Worm (Caenorhabditis elegans) whole organism, young adult: Measurements from ENCODE around the gene nhr-210.

Experiments used
- B0261.1 ChIP-seq: sonication (generic microtip); optimal IDR thresholded peaks from 2 replicates; lab custom pipeline; 2016; ENCODE audit warnings: mild to moderate bottlenecking, missing genetic modification characterization, moderate library complexity, missing compliant biosample characterization
- C06A6.2 ChIP-seq: fragments of 200-800 bp; sonication (Bioruptor generic); conservative IDR thresholded peaks from 2 replicates; pipeline ENCODE4 v1.3.6; 2022; ENCODE audit warnings: missing genetic modification characterization, missing compliant biosample characterization
- D2030.7 ChIP-seq: fragments of 200-800 bp; sonication (Bioruptor generic); IDR thresholded peaks from 2 replicates; pipeline ENCODE4 v1.3.6; 2022; ENCODE audit warnings: missing genetic modification reagents, missing genetic modification characterization, missing compliant biosample characterization
- F37B4.10 ChIP-seq: fragments of 200-800 bp; sonication (Bioruptor generic); IDR thresholded peaks from 2 replicates; pipeline ENCODE4 v1.3.6; 2022; ENCODE audit warnings: missing genetic modification characterization, missing compliant biosample characterization
- F57A8.1 ChIP-seq: fragments of 200-800 bp; sonication (Bioruptor generic); optimal IDR thresholded peaks from 2 replicates; lab custom pipeline; 2018; ENCODE audit warnings: mild to moderate bottlenecking, missing genetic modification characterization, moderate library complexity, missing compliant biosample characterization
- K11D2.4 ChIP-seq: fragments of 200-800 bp; sonication (Bioruptor generic); IDR thresholded peaks from 2 replicates; pipeline ENCODE4 v1.3.6; 2022; ENCODE audit warnings: missing genetic modification reagents, missing genetic modification characterization, missing compliant biosample characterization
- K12H6.12 ChIP-seq: fragments of 200-800 bp; sonication (Bioruptor generic); optimal IDR thresholded peaks from 2 replicates; lab custom pipeline; 2018; ENCODE audit warnings: mild to moderate bottlenecking, missing genetic modification characterization, missing compliant biosample characterization
- Y53F4B.3 ChIP-seq: fragments of 200-800 bp; sonication (Bioruptor generic); IDR thresholded peaks from 2 replicates; pipeline ENCODE4 v1.3.6; 2022; ENCODE audit warnings: missing genetic modification reagents, missing genetic modification characterization, missing compliant biosample characterization
- Y53G8AR.9 ChIP-seq: fragments of 200-800 bp; sonication (Bioruptor generic); conservative IDR thresholded peaks from 2 replicates; pipeline ENCODE4 v1.3.6; 2022; ENCODE audit warnings: missing genetic modification reagents, missing genetic modification characterization, missing compliant biosample characterization
- Y67H2A.10 ChIP-seq: fragments of 200-800 bp; sonication (Bioruptor generic); conservative IDR thresholded peaks from 2 replicates; pipeline ENCODE4 v1.3.6; 2022; ENCODE audit warnings: missing genetic modification reagents, missing genetic modification characterization, missing compliant biosample characterization
- Y79H2A.3 ChIP-seq: fragments of 200-800 bp; sonication (Bioruptor generic); conservative IDR thresholded peaks from 2 replicates; pipeline ENCODE4 v1.3.6; 2022; ENCODE audit warnings: missing genetic modification reagents, missing genetic modification characterization, missing compliant biosample characterization
- Y95B8A.8 ChIP-seq: fragments of 200-800 bp; sonication (Bioruptor generic); IDR thresholded peaks from 2 replicates; pipeline ENCODE4 v1.3.6; 2022; ENCODE audit warnings: missing genetic modification reagents, missing genetic modification characterization, missing compliant biosample characterization
- ama-1 ChIP-seq, 3 experiments: fragments of 150-350 bp in 1 of 3; sonication (generic microtip) in 2 of 3; optimal IDR thresholded peaks; 2 replicates each; lab custom pipeline; 2014 to 2018; ENCODE audit warnings: missing biosample characterization in 2 of 3, missing genetic modification characterization in 2 of 3, missing genetic modification reagents in 2 of 3
- aptf-3 ChIP-seq: fragments of 200-800 bp; sonication (Bioruptor generic); IDR thresholded peaks from 2 replicates; pipeline ENCODE4 v1.3.6; 2022; ENCODE audit warnings: missing genetic modification characterization, missing compliant biosample characterization
- atf-7 ChIP-seq: sonication (generic microtip); optimal IDR thresholded peaks from 2 replicates; lab custom pipeline; 2017; ENCODE audit warnings: mild to moderate bottlenecking, missing genetic modification characterization, missing compliant biosample characterization
- athp-1 ChIP-seq: sonication (generic microtip); optimal IDR thresholded peaks from 2 replicates; lab custom pipeline; 2017; ENCODE audit warnings: mild to moderate bottlenecking, missing genetic modification characterization, missing compliant biosample characterization
- attf-3 ChIP-seq: fragments of 200-800 bp; sonication (Bioruptor generic); conservative IDR thresholded peaks from 2 replicates; pipeline ENCODE4 v1.3.6; 2022; ENCODE audit warnings: missing genetic modification reagents, missing genetic modification characterization, missing compliant biosample characterization
- attf-5 ChIP-seq: fragments of 200-800 bp; sonication (Bioruptor generic); optimal IDR thresholded peaks from 2 replicates; lab custom pipeline; 2018; ENCODE audit warnings: mild to moderate bottlenecking, missing genetic modification characterization, missing compliant biosample characterization
- bed-1 ChIP-seq: fragments of 200-800 bp; sonication (Bioruptor generic); IDR thresholded peaks from 2 replicates; pipeline ENCODE4 v1.3.6; 2022; ENCODE audit warnings: missing genetic modification reagents, missing genetic modification characterization, missing compliant biosample characterization
- cebp-1 ChIP-seq, 2 experiments: fragments of 200-800 bp in 1 of 2; sonication (Bioruptor generic) in 1 of 2; sonication (generic microtip) in 1 of 2; IDR thresholded peaks in 1 of 2; optimal IDR thresholded peaks in 1 of 2; 2 replicates each; pipeline versions ENCODE4 v1.3.6 to Lab custom; 2017 to 2022; ENCODE audit warnings: missing compliant biosample characterization in 2 of 2, missing genetic modification characterization in 2 of 2, mild to moderate bottlenecking in 1 of 2, missing genetic modification reagents in 1 of 2, moderate library complexity in 1 of 2
- ceh-91 ChIP-seq: fragments of 200-800 bp; sonication (Bioruptor generic); IDR thresholded peaks from 2 replicates; pipeline ENCODE4 v1.3.6; 2022; ENCODE audit warnings: missing genetic modification reagents, missing genetic modification characterization, missing compliant biosample characterization
- die-1 ChIP-seq: sonication (generic microtip); optimal IDR thresholded peaks from 2 replicates; lab custom pipeline; 2016; ENCODE audit warnings: missing genotype, mild to moderate bottlenecking, missing genetic modification characterization, missing compliant biosample characterization
- dox-1 ChIP-seq: fragments of 200-800 bp; sonication (Bioruptor generic); IDR thresholded peaks from 2 replicates; pipeline ENCODE4 v1.3.6; 2022; ENCODE audit warnings: missing genetic modification reagents, missing genetic modification characterization, missing compliant biosample characterization
- egl-18 ChIP-seq: fragments of 200-800 bp; sonication (Bioruptor generic); IDR thresholded peaks from 2 replicates; pipeline ENCODE4 v1.3.6; 2022; ENCODE audit warnings: missing genetic modification reagents, missing genetic modification characterization, missing compliant biosample characterization
- fkh-3 ChIP-seq: sonication (generic microtip); optimal IDR thresholded peaks from 2 replicates; lab custom pipeline; 2016; ENCODE audit warnings: mild to moderate bottlenecking, missing genetic modification characterization, missing compliant biosample characterization
- him-1 ChIP-seq: sonication (generic microtip); optimal IDR thresholded peaks from 2 replicates; lab custom pipeline; 2016; ENCODE audit warnings: missing genotype, missing genetic modification reagents, missing genetic modification characterization, missing compliant biosample characterization
- hlh-26 ChIP-seq: fragments of 200-800 bp; sonication (Bioruptor generic); conservative IDR thresholded peaks from 2 replicates; pipeline ENCODE4 v1.3.6; 2022; ENCODE audit warnings: missing genetic modification reagents, missing genetic modification characterization, missing compliant biosample characterization
- hmg-1.2 ChIP-seq: fragments of 200-800 bp; sonication (Bioruptor generic); IDR thresholded peaks from 2 replicates; pipeline ENCODE4 v1.3.6; 2022; ENCODE audit warnings: missing genetic modification reagents, missing genetic modification characterization, missing compliant biosample characterization
- lin-35 ChIP-seq, 3 experiments: fragments of 150-350 bp in 2 of 3; sonication (generic microtip) in 1 of 3; optimal IDR thresholded peaks; 2 replicates each; lab custom pipeline; 2014 to 2018; ENCODE audit warnings: missing biosample characterization in 3 of 3, missing genetic modification characterization in 3 of 3, missing genetic modification reagents in 3 of 3
- lin-40 ChIP-seq: sonication (generic microtip); optimal IDR thresholded peaks from 2 replicates; lab custom pipeline; 2016; ENCODE audit warnings: missing genetic modification characterization, mild to moderate bottlenecking, missing compliant biosample characterization, missing genotype, missing genetic modification reagents
- lsl-1 ChIP-seq: fragments of 200-800 bp; sonication (Bioruptor generic); optimal IDR thresholded peaks from 2 replicates; lab custom pipeline; 2018; ENCODE audit warnings: mild to moderate bottlenecking, missing genetic modification characterization, moderate library complexity, missing compliant biosample characterization
- madf-6 ChIP-seq: fragments of 200-800 bp; sonication (Bioruptor generic); IDR thresholded peaks from 2 replicates; pipeline ENCODE4 v1.3.6; 2022; ENCODE audit warnings: missing genetic modification reagents, missing genetic modification characterization, missing compliant biosample characterization
- madf-8 ChIP-seq: fragments of 200-800 bp; sonication (Bioruptor generic); conservative IDR thresholded peaks from 2 replicates; pipeline ENCODE4 v1.3.6; 2022; ENCODE audit warnings: missing genetic modification reagents, missing genetic modification characterization, missing compliant biosample characterization
- mxl-1 ChIP-seq: sonication (generic microtip); optimal IDR thresholded peaks from 2 replicates; lab custom pipeline; 2016; ENCODE audit warnings: missing genetic modification characterization, missing compliant biosample characterization
- nfya-1 ChIP-seq: sonication (generic microtip); optimal IDR thresholded peaks from 2 replicates; lab custom pipeline; 2017; ENCODE audit warnings: antibody characterized with exemption, missing compliant biosample characterization, missing genetic modification characterization, borderline replicate concordance; ENCODE audit not compliant: insufficient read depth
- nhr-179 ChIP-seq: sonication (generic microtip); optimal IDR thresholded peaks from 2 replicates; lab custom pipeline; 2016; ENCODE audit warnings: mild to moderate bottlenecking, missing genetic modification characterization, missing compliant biosample characterization
- nhr-80 ChIP-seq: sonication (generic microtip); optimal IDR thresholded peaks from 2 replicates; lab custom pipeline; 2016; ENCODE audit warnings: missing genetic modification characterization, missing compliant biosample characterization
- snpc-4 ChIP-seq, 5 experiments: fragments of 150-350 bp in 1 of 5; sonication (generic microtip) in 4 of 5; optimal IDR thresholded peaks; 2 replicates each; lab custom pipeline; 2014 to 2018; ENCODE audit warnings: missing genetic modification characterization in 5 of 5, missing biosample characterization in 3 of 5, antibody characterized with exemption in 2 of 5, mild to moderate bottlenecking in 2 of 5, missing compliant biosample characterization in 2 of 5, missing genotype in 2 of 5, moderate library complexity in 2 of 5, missing genetic modification reagents in 1 of 5
- unc-130 ChIP-seq: sonication (generic microtip); optimal IDR thresholded peaks from 2 replicates; lab custom pipeline; 2016; ENCODE audit warnings: missing genetic modification reagents, missing genetic modification characterization, missing compliant biosample characterization
- zfh-2 ChIP-seq: fragments of 200-800 bp; sonication (Bioruptor generic); conservative IDR thresholded peaks from 2 replicates; pipeline ENCODE4 v1.3.6; 2022; ENCODE audit warnings: missing genetic modification reagents, missing genetic modification characterization, missing compliant biosample characterization
- ztf-26 ChIP-seq: sonication (generic microtip); optimal IDR thresholded peaks from 2 replicates; lab custom pipeline; 2017; ENCODE audit warnings: missing genetic modification characterization, missing compliant biosample characterization
- ztf-3 ChIP-seq: fragments of 200-800 bp; sonication (Bioruptor generic); optimal IDR thresholded peaks from 2 replicates; lab custom pipeline; 2018; ENCODE audit warnings: mild to moderate bottlenecking, missing genetic modification characterization, missing compliant biosample characterization

The nhr-210 gene

ce11 chrV:494284-494683, 25.1 kb downstream of the nhr-210 start, which contains the start of gene nhr-131:
nhr-131 (plus strand) TSS chrV:494370.
- TF ChIP-seq dox-1 (GFP tag; lab: Robert Waterston, UW) (peak; percentile 41), Y53G8AR.9 (GFP tag; lab: Robert Waterston, UW) (no peak), unc-130 (GFP tag; lab: Kevin White, UChicago) (no peak), nhr-80 (tag; lab: Kevin White, UChicago) (peak; percentile 77), attf-5 (peak; percentile 54), cebp-1 (GFP tag; IDR thresholded peaks at IDR 0.05; lab: Robert Waterston, UW) (peak; percentile 73), cebp-1 (tag; optimal IDR thresholded peaks at IDR 0.05; lab: Kevin White, UChicago) (peak; percentile 89), lin-40 (tag; lab: Kevin White, UChicago) (peak; percentile 20)
- TF ChIP-seq, all 124 proteins: peak for 5

- no peak for TF ChIP-seq attf-5
- TF ChIP-seq K12H6.12 (tag; lab: Kevin White, UChicago), result no peak
- TF ChIP-seq nfya-1 (tag; lab: Kevin White, UChicago), result no peak
- TF ChIP-seq ama-1 (optimal IDR thresholded peaks at IDR 0.05; lab: Kevin White, UChicago), result no peak
- TF ChIP-seq ama-1 (GFP tag; optimal IDR thresholded peaks at IDR 0.05; lab: Kevin White, UChicago), result no peak
- no peak for TF ChIP-seq madf-6
- no peak for TF ChIP-seq K11D2.4 (GFP tag; lab: Robert Waterston, UW)
- TF ChIP-seq C06A6.2 (GFP tag; lab: Robert Waterston, UW), result no peak
- no peak for TF ChIP-seq atf-7
- TF ChIP-seq nhr-179, result no peak
- TF ChIP-seq D2030.7 (GFP tag; lab: Robert Waterston, UW), result no peak
- TF ChIP-seq mxl-1 (tag; lab: Kevin White, UChicago), result no peak
- no peak for TF ChIP-seq lsl-1 (GFP tag; lab: Kevin White, UChicago)
- TF ChIP-seq hlh-26 (GFP tag; lab: Robert Waterston, UW), result no peak
- TF ChIP-seq Y95B8A.8 (GFP tag; lab: Robert Waterston, UW), result no peak
- no peak for TF ChIP-seq fkh-3 (tag; lab: Kevin White, UChicago)
- no peak for TF ChIP-seq madf-8 (GFP tag; lab: Robert Waterston, UW)
- TF ChIP-seq, all 124 proteins: peak for 0
Observed at ce11 chrV:491432-491831, 27.9 kb downstream of the nhr-210 start, which contains the start of gene str-196. str-196 (plus strand) TSS chrV:491732.

DNA sequence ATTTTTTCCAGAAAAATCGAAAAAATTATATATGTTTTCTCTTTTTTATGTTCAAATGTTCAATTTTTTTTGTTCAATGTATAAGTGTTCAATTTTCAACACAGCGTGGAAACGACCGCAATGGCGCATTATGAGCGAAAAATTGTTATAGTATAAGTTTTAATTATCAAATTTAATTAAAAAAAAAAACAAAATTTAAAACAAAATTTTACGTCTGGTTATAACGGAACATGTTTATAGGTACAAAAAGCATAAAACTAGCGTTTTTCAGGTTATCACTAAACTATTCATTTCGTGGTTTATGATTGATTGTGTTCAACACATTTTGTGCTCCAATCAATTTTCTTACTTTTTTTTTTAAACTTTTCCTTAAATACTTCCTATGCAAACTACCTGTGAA, 30.0 kb downstream of the nhr-210 start, which contains the start of gene nhr-106:
Gene nhr-106 (plus strand): TSS at position 301 of the 400 bp plus-strand sequence.
- peak; percentile 27 for TF ChIP-seq nhr-80 (tag; lab: Kevin White, UChicago)
- TF ChIP-seq ceh-91 (GFP tag; lab: Robert Waterston, UW), result no peak

- TF ChIP-seq hmg-1.2 (GFP tag; lab: Robert Waterston, UW) (peak; percentile 13; the same call in 1 of the 2 replicates), him-1 (no peak), bed-1 (GFP tag; lab: Robert Waterston, UW) (no peak), ztf-3 (GFP tag; lab: Kevin White, UChicago) (no peak), F37B4.10 (GFP tag; lab: Robert Waterston, UW) (no peak), Y79H2A.3 (GFP tag; lab: Robert Waterston, UW) (no peak), athp-1 (tag; lab: Kevin White, UChicago) (no peak), zfh-2 (GFP tag; lab: Robert Waterston, UW) (peak; percentile 58), Y53F4B.3 (no peak), Y67H2A.10 (GFP tag; lab: Robert Waterston, UW) (no peak), lin-35 (GFP tag; optimal IDR thresholded peaks at IDR 0.05; lab: Kevin White, UChicago) (no peak), aptf-3 (no peak), egl-18 (GFP tag; lab: Robert Waterston, UW) (no peak), attf-3 (GFP tag; lab: Robert Waterston, UW) (no peak), F57A8.1 (GFP tag; lab: Kevin White, UChicago) (no peak), cebp-1 (GFP tag; IDR thresholded peaks at IDR 0.05; lab: Robert Waterston, UW) (no peak), cebp-1 (tag; optimal IDR thresholded peaks at IDR 0.05; lab: Kevin White, UChicago) (no peak), die-1 (no peak), snpc-4 (GFP tag; optimal IDR thresholded peaks at IDR 0.05; lab: Kevin White, UChicago) (no peak), snpc-4 (tag; optimal IDR thresholded peaks at IDR 0.05; lab: Kevin White, UChicago) (peak in 2 of 4 experiments; percentile 57 to 72), ztf-26 (tag; lab: Kevin White, UChicago) (no peak), B0261.1 (tag; lab: Kevin White, UChicago) (no peak)
Observed at ce11 chrV:487980-488379, 31.4 kb downstream of the nhr-210 start.
